Fruit fly (Drosophila melanogaster) whole organism, embryonic: ENCODE measurements around the gene Zyx.

Experiments used
- Ada2b ChIP-seq: fragments of 200-800 bp; sonication (Bioruptor generic); IDR thresholded peaks from 2 replicates; pipeline ENCODE4 v1.3.6; 2022; ENCODE audit warnings: missing biosample characterization, missing genetic modification characterization
- Bgb ChIP-seq: fragments of 200-800 bp; sonication (Bioruptor generic); IDR thresholded peaks from 2 replicates; pipeline ENCODE4 v1.3.6; 2022; ENCODE audit warnings: missing biosample characterization, missing genetic modification characterization; ENCODE audit not compliant: partially characterized antibody
- CG11247 ChIP-seq: fragments of 200-800 bp; sonication (Bioruptor generic); IDR thresholded peaks from 2 replicates; pipeline ENCODE4 v1.3.6; 2022; ENCODE audit warnings: missing biosample characterization, missing genetic modification characterization
- CG11695 ChIP-seq: fragments of 200-800 bp; sonication (Bioruptor generic); IDR thresholded peaks from 3 replicates; pipeline ENCODE4 v1.3.6; 2022; ENCODE audit warnings: missing biosample characterization, missing genetic modification characterization
- CG14050 ChIP-seq: fragments of 200-800 bp; sonication (Bioruptor generic); IDR thresholded peaks from 3 replicates; pipeline ENCODE4 v1.3.6; 2022; ENCODE audit warnings: missing biosample characterization, missing genetic modification characterization
- CG14710 ChIP-seq: fragments of 200-800 bp; sonication (Bioruptor generic); optimal IDR thresholded peaks from 3 replicates; lab custom pipeline; 2019; ENCODE audit warnings: missing biosample characterization, mild to moderate bottlenecking, missing genetic modification characterization, moderate library complexity
- CG14860 ChIP-seq: fragments of 200-800 bp; sonication (Bioruptor generic); IDR thresholded peaks from 3 replicates; pipeline ENCODE4 v1.3.6; 2022; ENCODE audit warnings: missing biosample characterization, missing genetic modification characterization; ENCODE audit not compliant: partially characterized antibody
- CG1529 ChIP-seq: fragments of 200-800 bp; sonication (Bioruptor generic); optimal IDR thresholded peaks from 3 replicates; lab custom pipeline; 2018; ENCODE audit warnings: missing biosample characterization, missing genetic modification characterization
- CG16863 ChIP-seq: fragments of 200-800 bp; sonication (Bioruptor generic); optimal IDR thresholded peaks from 3 replicates; lab custom pipeline; 2016; ENCODE audit warnings: missing biosample characterization, missing genetic modification characterization
- CG17802 ChIP-seq: fragments of 200-800 bp; sonication (Bioruptor generic); optimal IDR thresholded peaks from 2 replicates; lab custom pipeline; 2018; ENCODE audit warnings: missing biosample characterization, mild to moderate bottlenecking, missing genetic modification characterization, moderate library complexity
- CG17829 ChIP-seq: fragments of 200-800 bp; optimal IDR thresholded peaks from 2 replicates; lab custom pipeline; 2019; ENCODE audit warnings: missing biosample characterization, mild to moderate bottlenecking, missing genetic modification characterization, moderate library complexity
- CG1832 ChIP-seq: fragments of 200-800 bp; sonication (Bioruptor generic); optimal IDR thresholded peaks from 2 replicates; lab custom pipeline; 2017; ENCODE audit warnings: missing biosample characterization, mild to moderate bottlenecking, missing genetic modification characterization, inconsistent platforms
- CG2889 ChIP-seq: fragments of 200-800 bp; sonication (Bioruptor generic); IDR thresholded peaks from 3 replicates; pipeline ENCODE4 v1.3.6; 2022; ENCODE audit warnings: missing biosample characterization, missing genetic modification characterization
- CG30020 ChIP-seq: fragments of 200-800 bp; optimal IDR thresholded peaks from 2 replicates; lab custom pipeline; 2019; ENCODE audit warnings: missing biosample characterization, mild to moderate bottlenecking, missing genetic modification characterization, moderate library complexity
- CG32772 ChIP-seq: fragments of 200-800 bp; sonication (Bioruptor generic); IDR thresholded peaks from 2 replicates; pipeline ENCODE4 v1.3.6; 2022; ENCODE audit warnings: missing biosample characterization, missing genetic modification characterization
- CG43689 ChIP-seq: fragments of 200-800 bp; sonication (Bioruptor generic); IDR thresholded peaks from 2 replicates; pipeline ENCODE4 v1.3.6; 2022; ENCODE audit warnings: missing biosample characterization, missing genetic modification characterization
- CG6765 ChIP-seq: fragments of 200-800 bp; sonication (Bioruptor generic); optimal IDR thresholded peaks from 3 replicates; lab custom pipeline; 2017; ENCODE audit warnings: missing biosample characterization, mild to moderate bottlenecking, missing genetic modification characterization
- CG6791 ChIP-seq: fragments of 200-800 bp; sonication (Bioruptor generic); IDR thresholded peaks from 3 replicates; pipeline ENCODE4 v1.3.6; 2022; ENCODE audit warnings: missing biosample characterization, missing genetic modification characterization; ENCODE audit not compliant: partially characterized antibody
- CG8089 ChIP-seq: fragments of 200-800 bp; sonication (Bioruptor generic); optimal IDR thresholded peaks from 3 replicates; lab custom pipeline; 2016; ENCODE audit warnings: missing biosample characterization, missing genetic modification characterization
- CG8290 ChIP-seq, 3 experiments: fragments of 200-800 bp; sonication (Bioruptor generic); optimal IDR thresholded peaks; 2 replicates each; lab custom pipeline; 2016 to 2019; ENCODE audit warnings: missing biosample characterization in 3 of 3, missing genetic modification characterization in 3 of 3, mild to moderate bottlenecking in 2 of 3, moderate library complexity in 1 of 3
- D ChIP-seq, 2 experiments: fragments of 200-800 bp in 1 of 2; fragments of >200 bp in 1 of 2; sonication (Bioruptor generic) in 1 of 2; optimal IDR thresholded peaks; 2 replicates in 1 of 2; 3 replicates in 1 of 2; lab custom pipeline; 2017; ENCODE audit warnings: mild to moderate bottlenecking in 1 of 2, missing biosample characterization in 1 of 2, missing genetic modification characterization in 1 of 2, missing genetic modification reagents in 1 of 2
- Deaf1 ChIP-seq: fragments of 200-800 bp; optimal IDR thresholded peaks from 3 replicates; lab custom pipeline; 2019; ENCODE audit warnings: missing biosample characterization, mild to moderate bottlenecking, missing genetic modification characterization, moderate library complexity
- Dek ChIP-seq: fragments of 200-800 bp; sonication (Bioruptor generic); optimal IDR thresholded peaks from 3 replicates; lab custom pipeline; 2019; ENCODE audit warnings: missing biosample characterization, mild to moderate bottlenecking, missing genetic modification characterization, moderate library complexity
- Dp ChIP-seq: fragments of 200-800 bp; sonication (Bioruptor generic); optimal IDR thresholded peaks from 2 replicates; lab custom pipeline; 2018; ENCODE audit warnings: missing biosample characterization, mild to moderate bottlenecking, missing genetic modification characterization, moderate library complexity
- E2f1 ChIP-seq: fragments of 200-800 bp; sonication (Bioruptor generic); IDR thresholded peaks from 2 replicates; pipeline ENCODE4 v1.3.6; 2022; ENCODE audit warnings: missing biosample characterization, missing genetic modification characterization
- Ets97D ChIP-seq: fragments of 200-800 bp; sonication (Bioruptor generic); optimal IDR thresholded peaks from 3 replicates; lab custom pipeline; 2016; ENCODE audit warnings: missing biosample characterization, missing genetic modification characterization
- GATAe ChIP-seq: fragments of 200-800 bp; sonication (Bioruptor generic); conservative IDR thresholded peaks from 2 replicates; pipeline ENCODE4 v1.3.6; 2022; ENCODE audit warnings: missing biosample characterization, missing genetic modification characterization
- MBD-R2 ChIP-seq: fragments of 200-800 bp; sonication (Bioruptor generic); IDR thresholded peaks from 2 replicates; pipeline ENCODE4 v1.3.6; 2022; ENCODE audit warnings: missing biosample characterization, missing genetic modification characterization
- Scr ChIP-seq: fragments of 200-800 bp; sonication (Bioruptor generic); IDR thresholded peaks from 2 replicates; pipeline ENCODE4 v1.3.6; 2022; ENCODE audit warnings: missing biosample characterization, missing genetic modification characterization; ENCODE audit not compliant: partially characterized antibody
- Sin3A ChIP-seq: fragments of >200 bp; optimal IDR thresholded peaks from 2 replicates; lab custom pipeline; 2018
- Sry-δ ChIP-seq: fragments of 200-800 bp; sonication (Bioruptor generic); optimal IDR thresholded peaks from 2 replicates; lab custom pipeline; 2016; ENCODE audit warnings: missing biosample characterization, missing genetic modification characterization
- Tbp ChIP-seq: fragments of >200 bp; optimal IDR thresholded peaks from 2 replicates; lab custom pipeline; 2018; ENCODE audit warnings: missing biosample characterization, missing genetic modification characterization
- YL-1 ChIP-seq: fragments of 200-800 bp; sonication (Bioruptor generic); optimal IDR thresholded peaks from 3 replicates; lab custom pipeline; 2017; ENCODE audit warnings: missing biosample characterization, mild to moderate bottlenecking, missing genetic modification characterization
- bigmax ChIP-seq: fragments of 200-800 bp; sonication (Bioruptor generic); optimal IDR thresholded peaks from 2 replicates; lab custom pipeline; 2018; ENCODE audit warnings: missing biosample characterization, mild to moderate bottlenecking, missing genetic modification characterization
- btn ChIP-seq: fragments of 200-800 bp; sonication (Bioruptor generic); optimal IDR thresholded peaks from 2 replicates; lab custom pipeline; 2016; ENCODE audit warnings: missing biosample characterization, missing genetic modification characterization
- da ChIP-seq: fragments of 200-800 bp; sonication (Bioruptor generic); optimal IDR thresholded peaks from 2 replicates; lab custom pipeline; 2016; ENCODE audit warnings: missing biosample characterization, missing genetic modification characterization
- ems ChIP-seq: fragments of 200-800 bp; sonication (Bioruptor generic); optimal IDR thresholded peaks from 3 replicates; lab custom pipeline; 2016; ENCODE audit warnings: missing biosample characterization, missing genetic modification characterization
- fd64A ChIP-seq: fragments of 200-800 bp; sonication (Bioruptor generic); optimal IDR thresholded peaks from 3 replicates; lab custom pipeline; 2018; ENCODE audit warnings: missing biosample characterization, mild to moderate bottlenecking, missing genetic modification characterization
- gcm2 ChIP-seq: fragments of 200-800 bp; sonication (Bioruptor generic); optimal IDR thresholded peaks from 2 replicates; lab custom pipeline; 2016; ENCODE audit warnings: missing biosample characterization, missing genetic modification characterization
- h ChIP-seq: fragments of >200 bp; optimal IDR thresholded peaks from 2 replicates; lab custom pipeline; 2017
- hbn ChIP-seq: fragments of 200-800 bp; sonication (Bioruptor generic); IDR thresholded peaks from 2 replicates; pipeline ENCODE4 v1.3.6; 2022; ENCODE audit warnings: missing biosample characterization, missing genetic modification characterization; ENCODE audit not compliant: partially characterized antibody
- lbe ChIP-seq: fragments of 200-800 bp; sonication (Bioruptor generic); optimal IDR thresholded peaks from 2 replicates; lab custom pipeline; 2016; ENCODE audit warnings: missing biosample characterization, mild to moderate bottlenecking, missing genetic modification characterization
- lmd ChIP-seq: fragments of 200-800 bp; sonication (Bioruptor generic); IDR thresholded peaks from 2 replicates; pipeline ENCODE4 v1.3.6; 2022; ENCODE audit warnings: missing biosample characterization, missing genetic modification characterization
- mirr ChIP-seq: fragments of 200-800 bp; sonication (Bioruptor generic); optimal IDR thresholded peaks from 3 replicates; lab custom pipeline; 2018; ENCODE audit warnings: missing biosample characterization, mild to moderate bottlenecking, missing genetic modification characterization
- scrt ChIP-seq: fragments of 200-800 bp; sonication (Bioruptor generic); optimal IDR thresholded peaks from 2 replicates; lab custom pipeline; 2018; ENCODE audit warnings: missing biosample characterization, mild to moderate bottlenecking, missing genetic modification characterization, moderate library complexity
- sna ChIP-seq: fragments of 200-800 bp; sonication (Bioruptor generic); IDR thresholded peaks from 2 replicates; pipeline ENCODE4 v1.3.6; 2022; ENCODE audit warnings: missing biosample characterization, missing genetic modification characterization; ENCODE audit not compliant: partially characterized antibody
- stwl ChIP-seq: fragments of 200-800 bp; sonication (Bioruptor generic); optimal IDR thresholded peaks from 3 replicates; lab custom pipeline; 2018; ENCODE audit warnings: missing biosample characterization, mild to moderate bottlenecking, missing genetic modification characterization, moderate library complexity
- tna ChIP-seq: fragments of 200-800 bp; sonication (Bioruptor generic); IDR thresholded peaks from 2 replicates; pipeline ENCODE4 v1.3.6; 2022; ENCODE audit warnings: missing biosample characterization, missing genetic modification characterization; ENCODE audit not compliant: partially characterized antibody
- vnd ChIP-seq: fragments of 200-800 bp; sonication (Bioruptor generic); IDR thresholded peaks from 3 replicates; pipeline ENCODE4 v1.3.6; 2022; ENCODE audit warnings: missing biosample characterization, missing genetic modification characterization; ENCODE audit not compliant: partially characterized antibody

The Zyx gene

dm6 chr4:1084326-1085062 is 19.7 kb upstream of the Zyx start, which contains the start of gene Actbeta (continued):
- TF ChIP-seq btn = no peak
- TF ChIP-seq sna (GFP tag; lab: Robert Waterston, UW) = peak; percentile 87
- TF ChIP-seq lbe = no peak
- no peak for TF ChIP-seq CG43689 (GFP tag; lab: Robert Waterston, UW)
- peak; percentile 91 for TF ChIP-seq stwl (tag; lab: Kevin White, UChicago)
- no peak for TF ChIP-seq Dek (tag; lab: Kevin White, UChicago)
- TF ChIP-seq CG6791 = peak; percentile 91
- peak; percentile 86 for TF ChIP-seq Dp (GFP tag; lab: Kevin White, UChicago)
- TF ChIP-seq Ada2b = no peak
- no peak for TF ChIP-seq h (lab: Kevin White, UChicago)
- TF ChIP-seq CG8089 (GFP tag; lab: Kevin White, UChicago) = no peak
- peak; percentile 90 for TF ChIP-seq hbn (GFP tag; lab: Robert Waterston, UW)
- TF ChIP-seq CG30020 (tag; lab: Kevin White, UChicago) = peak; percentile 70
- TF ChIP-seq CG14050 (GFP tag; lab: Robert Waterston, UW) = no peak
- TF ChIP-seq CG11695 (GFP tag; lab: Robert Waterston, UW) = no peak
- peak; percentile 24 for TF ChIP-seq scrt (GFP tag; lab: Kevin White, UChicago)
- TF ChIP-seq GATAe = no peak
- peak; percentile 19 for TF ChIP-seq bigmax (GFP tag; lab: Kevin White, UChicago)
- TF ChIP-seq D (optimal IDR thresholded peaks at IDR 0.05; lab: Kevin White, UChicago) = no peak
- TF ChIP-seq D (GFP tag; optimal IDR thresholded peaks at IDR 0.05; lab: Kevin White, UChicago) = no peak
- TF ChIP-seq lmd (GFP tag; lab: Robert Waterston, UW) = no peak
- peak; percentile 82 for TF ChIP-seq Ets97D (GFP tag; lab: Kevin White, UChicago)
- TF ChIP-seq Deaf1 = no peak
- no peak for TF ChIP-seq ems
- no peak for TF ChIP-seq CG16863
- TF ChIP-seq CG1529 = no peak
- TF ChIP-seq Bgb (GFP tag; lab: Robert Waterston, UW) = peak; percentile 95
- peak; percentile 24 for TF ChIP-seq CG8290 (GFP tag; optimal IDR thresholded peaks at IDR 0.05; lab: Kevin White, UChicago)
- TF ChIP-seq CG8290 (tag; optimal IDR thresholded peaks at IDR 0.05; lab: Kevin White, UChicago) = peak in 1 of 2 experiments; percentile 20
- TF ChIP-seq CG14710 (tag; lab: Kevin White, UChicago) = peak; percentile 7
- no peak for TF ChIP-seq CG17802 (tag; lab: Kevin White, UChicago)
- TF ChIP-seq Scr = peak; percentile 87
- TF ChIP-seq CG17829 (tag; lab: Kevin White, UChicago) = no peak
- TF ChIP-seq E2f1 = no peak
- TF ChIP-seq vnd = peak; percentile 78
- TF ChIP-seq fd64A = no peak
- TF ChIP-seq Sry-δ (GFP tag; lab: Kevin White, UChicago) = peak; percentile 75
- TF ChIP-seq gcm2 (GFP tag; lab: Kevin White, UChicago) = no peak
- TF ChIP-seq CG1832 = no peak
- TF ChIP-seq CG6765 (GFP tag; lab: Kevin White, UChicago) = no peak
- TF ChIP-seq MBD-R2 (GFP tag; lab: Robert Waterston, UW) = no peak; the same call in 1 of the 2 replicates
- TF ChIP-seq CG32772 = no peak
- TF ChIP-seq Sin3A = no peak
- TF ChIP-seq tna = peak; percentile 85
- TF ChIP-seq CG2889 (GFP tag; lab: Robert Waterston, UW) = no peak
- TF ChIP-seq CG14860 (GFP tag; lab: Robert Waterston, UW) = peak; percentile 79
- TF ChIP-seq mirr (GFP tag; lab: Kevin White, UChicago) = no peak
- TF ChIP-seq Tbp (GFP tag; lab: Kevin White, UChicago) = no peak
- no peak for TF ChIP-seq CG11247 (GFP tag; lab: Robert Waterston, UW)
- TF ChIP-seq YL-1 (GFP tag; lab: Kevin White, UChicago) = peak; percentile 32
- no peak for TF ChIP-seq da (GFP tag; lab: Kevin White, UChicago)
